Worm (Caenorhabditis elegans): ENCODE measurements around the gene ilkp-1.
A peak's percentile ranks its signal among the peaks of the same experiment; 100 is the strongest.

The ilkp-1 gene

ce11 chrII:11103052-11103451 lies 53.0 kb downstream of the ilkp-1 start:
- TF ChIP-seq ceh-83 (GFP tag; optimal IDR thresholded peaks at IDR 0.05) (no peak), snpc-4 (tag; optimal IDR thresholded peaks at IDR 0.05) (no peak), lin-32 (GFP tag; optimal IDR thresholded peaks at IDR 0.05) (no peak), M03D4.4 (tag; optimal IDR thresholded peaks at IDR 0.05) (no peak), ces-1 (GFP tag; optimal IDR thresholded peaks at IDR 0.05) (peak; percentile 12), nhr-237 (tag; optimal IDR thresholded peaks at IDR 0.05) (peak; percentile 26), elt-1 (tag; optimal IDR thresholded peaks at IDR 0.05; ENCODE audit: borderline replicate concordance, insufficient read depth) (no peak), lin-13 (tag; optimal IDR thresholded peaks at IDR 0.05) (no peak), pha-4 (tag; optimal IDR thresholded peaks at IDR 0.05) (peak; percentile 25), lsy-2 (tag; optimal IDR thresholded peaks at IDR 0.05) (peak; percentile 40), drap-1 (GFP tag; optimal IDR thresholded peaks at IDR 0.05) (no peak), nhr-76 (tag; optimal IDR thresholded peaks at IDR 0.05) (no peak), hlh-1 (tag; optimal IDR thresholded peaks at IDR 0.05) (peak; percentile 90), mep-1 (tag; optimal IDR thresholded peaks at IDR 0.05) (peak; percentile 71), bed-3 (GFP tag; optimal IDR thresholded peaks at IDR 0.05) (no peak), ztf-11 (tag; optimal IDR thresholded peaks at IDR 0.05) (no peak), elt-3 (tag; optimal IDR thresholded peaks at IDR 0.05) (no peak), unc-120 (tag; optimal IDR thresholded peaks at IDR 0.05; ENCODE audit: poor library complexity, severe bottlenecking) (peak; percentile 67), mls-2 (tag; optimal IDR thresholded peaks at IDR 0.05) (no peak)

- TF ChIP-seq drap-1 (GFP tag; optimal IDR thresholded peaks at IDR 0.05) (no peak), nhr-2 (tag; optimal IDR thresholded peaks at IDR 0.05) (no peak), elt-1 (tag; optimal IDR thresholded peaks at IDR 0.05; ENCODE audit: borderline replicate concordance, insufficient read depth) (no peak), mep-1 (tag; optimal IDR thresholded peaks at IDR 0.05) (no peak), bed-3 (GFP tag; optimal IDR thresholded peaks at IDR 0.05) (no peak), nhr-237 (tag; optimal IDR thresholded peaks at IDR 0.05) (no peak), sem-2 (GFP tag; optimal IDR thresholded peaks at IDR 0.05) (no peak), ztf-11 (tag; optimal IDR thresholded peaks at IDR 0.05) (no peak), hlh-1 (tag; optimal IDR thresholded peaks at IDR 0.05) (no peak), sptf-1 (tag; optimal IDR thresholded peaks at IDR 0.05) (no peak), mls-2 (tag; optimal IDR thresholded peaks at IDR 0.05) (no peak), M03D4.4 (tag; optimal IDR thresholded peaks at IDR 0.05) (no peak), nhr-76 (tag; optimal IDR thresholded peaks at IDR 0.05) (no peak), zip-8 (tag; optimal IDR thresholded peaks at IDR 0.05) (no peak), lin-32 (GFP tag; optimal IDR thresholded peaks at IDR 0.05) (no peak)
Observed at ce11 chrII:11103657-11104056, 53.6 kb downstream of the ilkp-1 start, which contains the start of gene C09H10.5. Gene C09H10.5, minus strand, starts transcription at chrII:11103757.

DNA sequence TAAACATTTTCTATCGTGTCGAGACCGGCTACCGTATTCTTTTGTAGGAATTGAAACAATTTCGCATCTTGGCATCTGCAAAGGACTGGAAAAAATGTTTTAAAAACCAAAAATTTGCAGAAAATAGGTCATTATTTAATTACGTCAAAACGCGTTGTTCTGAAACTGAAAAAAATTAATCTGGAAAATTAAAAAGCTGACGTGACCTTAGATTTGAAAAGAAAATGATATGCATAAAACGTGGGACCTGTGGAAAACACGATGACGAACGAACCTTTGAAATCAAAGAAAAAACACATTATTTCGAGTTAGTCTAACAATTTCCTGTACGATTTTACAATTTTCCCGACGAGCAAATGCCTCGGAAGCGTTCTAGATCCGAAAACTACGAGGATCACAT lies 54.1 kb downstream of the ilkp-1 start, which contains the start of gene C09H10.9:
C09H10.9 (plus strand) TSS at position 301 of the 400 bp plus-strand sequence.
- TF ChIP-seq unc-39 (tag; optimal IDR thresholded peaks at IDR 0.05) (no peak), mep-1 (tag; optimal IDR thresholded peaks at IDR 0.05) (no peak), cnd-1 (tag; optimal IDR thresholded peaks at IDR 0.05) (no peak), hlh-1 (tag; optimal IDR thresholded peaks at IDR 0.05) (no peak), sptf-1 (tag; optimal IDR thresholded peaks at IDR 0.05) (no peak), snpc-4 (tag; optimal IDR thresholded peaks at IDR 0.05) (no peak), unc-62 (GFP tag; optimal IDR thresholded peaks at IDR 0.05) (no peak), ces-1 (GFP tag; optimal IDR thresholded peaks at IDR 0.05) (no peak)

DNA sequence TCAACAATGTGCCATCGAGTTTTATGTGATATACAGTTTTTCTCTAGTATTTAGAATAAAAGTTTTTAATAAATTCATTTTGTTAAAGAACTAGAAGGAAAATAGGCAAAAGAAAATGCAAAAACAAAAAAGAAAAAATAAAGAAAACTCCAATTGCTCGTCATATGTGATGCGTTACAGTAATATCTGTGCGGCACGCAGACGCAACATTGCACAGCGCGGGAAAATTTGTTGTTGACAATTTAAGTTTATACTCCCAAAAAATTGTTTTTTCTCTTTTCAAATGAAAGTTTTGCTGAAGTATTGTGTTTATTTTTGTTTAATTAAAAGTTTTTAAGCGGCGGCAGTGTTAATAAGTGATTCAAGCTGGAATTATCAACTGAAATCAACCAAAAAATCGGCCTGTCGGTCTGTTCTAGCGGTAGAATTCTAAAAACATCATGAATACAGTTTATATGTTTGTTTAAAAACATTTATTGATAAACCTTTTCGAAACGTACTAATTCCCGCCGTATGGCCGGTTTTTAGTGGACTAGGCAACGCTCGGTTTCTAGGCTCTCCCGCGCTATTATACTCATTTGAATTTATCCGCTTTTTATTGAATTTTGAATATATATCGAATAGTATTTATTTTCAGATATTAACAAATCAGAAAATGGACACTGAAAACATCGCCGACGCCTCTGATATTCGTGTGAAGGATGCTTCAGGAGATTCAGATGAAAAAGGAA lies 56.1 kb downstream of the ilkp-1 start, which contains the start of gene nasp-1:
nasp-1 (plus strand) TSS at position 632 of the 731 bp plus-strand sequence.
- TF ChIP-seq lin-13 (tag; optimal IDR thresholded peaks at IDR 0.05) (peak; percentile 12), ceh-39 (tag; optimal IDR thresholded peaks at IDR 0.05) (no peak), nhr-2 (tag; optimal IDR thresholded peaks at IDR 0.05) (no peak), lsy-2 (tag; optimal IDR thresholded peaks at IDR 0.05) (peak; percentile 90)
